Worm (Caenorhabditis elegans) whole organism, L3 larva: ENCODE measurements around the gene F21G4.6.
A peak's percentile ranks its signal among the peaks of the same experiment; 100 is the strongest.

Source experiments
- ZK546.5 ChIP-seq: sonication (generic microtip); optimal IDR thresholded peaks from 2 replicates; lab custom pipeline; 2017; ENCODE audit warnings: missing biosample characterization, missing genetic modification characterization
- ama-1 ChIP-seq: fragments of 150-350 bp; optimal IDR thresholded peaks from 2 replicates; lab custom pipeline; 2018
- ceh-28 ChIP-seq: fragments of 150-350 bp; optimal IDR thresholded peaks from 2 replicates; lab custom pipeline; 2014; ENCODE audit warnings: missing biosample characterization, missing genetic modification reagents, missing genetic modification characterization
- ceh-82 ChIP-seq: fragments of 150-350 bp; optimal IDR thresholded peaks from 2 replicates; lab custom pipeline; 2014; ENCODE audit warnings: missing biosample characterization, missing genetic modification characterization
- ceh-9 ChIP-seq: sonication (generic microtip); optimal IDR thresholded peaks from 2 replicates; lab custom pipeline; 2018; ENCODE audit warnings: missing biosample characterization, missing genetic modification characterization
- egl-5 ChIP-seq: fragments of 150-350 bp; optimal IDR thresholded peaks from 2 replicates; lab custom pipeline; 2017; ENCODE audit warnings: missing biosample characterization, missing genetic modification reagents, missing genetic modification characterization, inconsistent platforms
- elt-2 ChIP-seq: sonication (generic microtip); optimal IDR thresholded peaks from 2 replicates; lab custom pipeline; 2016; ENCODE audit warnings: missing genetic modification reagents, mild to moderate bottlenecking, missing genetic modification characterization, missing compliant biosample characterization
- eor-1 ChIP-seq, 2 experiments: fragments of 150-350 bp; optimal IDR thresholded peaks; 2 replicates each; lab custom pipeline; 2014 to 2018; ENCODE audit warnings: missing biosample characterization in 2 of 2, missing genetic modification characterization in 2 of 2
- fkh-10 ChIP-seq: sonication (generic microtip); optimal IDR thresholded peaks from 2 replicates; lab custom pipeline; 2017; ENCODE audit warnings: missing biosample characterization, missing genetic modification reagents, missing genetic modification characterization
- lin-15B ChIP-seq: fragments of 150-350 bp; optimal IDR thresholded peaks from 2 replicates; lab custom pipeline; 2014; ENCODE audit warnings: missing biosample characterization, missing genetic modification characterization
- lin-39 ChIP-seq: fragments of 150-350 bp; optimal IDR thresholded peaks from 2 replicates; lab custom pipeline; 2018; ENCODE audit warnings: missing biosample characterization, missing genetic modification reagents, missing genetic modification characterization
- lsy-12 ChIP-seq: sonication (generic microtip); optimal IDR thresholded peaks from 2 replicates; lab custom pipeline; 2016; ENCODE audit warnings: mild to moderate bottlenecking, missing genetic modification characterization, missing compliant biosample characterization
- mdl-1 ChIP-seq: fragments of 150-350 bp; optimal IDR thresholded peaks from 2 replicates; lab custom pipeline; 2014; ENCODE audit warnings: missing biosample characterization, missing genetic modification characterization
- mml-1 ChIP-seq: fragments of 150-350 bp; sonication (generic microtip); optimal IDR thresholded peaks from 3 replicates; lab custom pipeline; 2014; ENCODE audit warnings: missing biosample characterization, missing genetic modification characterization
- nfya-1 ChIP-seq: sonication (generic microtip); optimal IDR thresholded peaks from 2 replicates; lab custom pipeline; 2017; ENCODE audit warnings: missing genetic modification characterization, mild to moderate bottlenecking, missing compliant biosample characterization, antibody characterized with exemption, moderate library complexity; ENCODE audit not compliant: insufficient read depth
- nhr-11 ChIP-seq: fragments of 150-350 bp; optimal IDR thresholded peaks from 2 replicates; lab custom pipeline; 2014; ENCODE audit warnings: missing biosample characterization, missing genetic modification characterization
- nhr-23 ChIP-seq: fragments of 150-350 bp; optimal IDR thresholded peaks from 2 replicates; lab custom pipeline; 2014; ENCODE audit warnings: missing biosample characterization, missing genetic modification reagents, missing genetic modification characterization
- nhr-237 ChIP-seq: fragments of 150-350 bp; optimal IDR thresholded peaks from 2 replicates; lab custom pipeline; 2014; ENCODE audit warnings: missing biosample characterization, missing genetic modification characterization
- nhr-25 ChIP-seq: sonication (generic microtip); optimal IDR thresholded peaks from 2 replicates; lab custom pipeline; 2017; ENCODE audit warnings: missing biosample characterization, missing genetic modification characterization
- nhr-28 ChIP-seq: fragments of 150-350 bp; optimal IDR thresholded peaks from 2 replicates; lab custom pipeline; 2014; ENCODE audit warnings: missing biosample characterization, missing genetic modification characterization
- nhr-43 ChIP-seq: sonication (generic microtip); optimal IDR thresholded peaks from 2 replicates; lab custom pipeline; 2016; ENCODE audit warnings: mild to moderate bottlenecking, missing genetic modification characterization, missing compliant biosample characterization; ENCODE audit not compliant: poor library complexity, severe bottlenecking
- nhr-67 ChIP-seq: fragments of 150-350 bp; optimal IDR thresholded peaks from 2 replicates; lab custom pipeline; 2014; ENCODE audit warnings: missing biosample characterization, missing genetic modification characterization
- nhr-76 ChIP-seq: fragments of 150-350 bp; sonication (generic microtip); optimal IDR thresholded peaks from 5 replicates; lab custom pipeline; 2014; ENCODE audit warnings: missing biosample characterization, missing genetic modification characterization
- nhr-77 ChIP-seq: fragments of 150-350 bp; optimal IDR thresholded peaks from 2 replicates; lab custom pipeline; 2014; ENCODE audit warnings: missing biosample characterization, missing genetic modification characterization
- pha-4 ChIP-seq: fragments of 150-350 bp; optimal IDR thresholded peaks from 2 replicates; lab custom pipeline; 2014; ENCODE audit warnings: missing biosample characterization, missing genetic modification reagents, missing genetic modification characterization
- pqm-1 ChIP-seq: fragments of 150-350 bp; optimal IDR thresholded peaks from 2 replicates; lab custom pipeline; 2017; ENCODE audit warnings: missing biosample characterization, missing genetic modification characterization, inconsistent platforms
- sea-2 ChIP-seq: fragments of 150-350 bp; sonication (generic microtip); optimal IDR thresholded peaks from 4 replicates; lab custom pipeline; 2014; ENCODE audit warnings: missing biosample characterization, missing genetic modification reagents, missing genetic modification characterization
- skn-1 ChIP-seq: fragments of 150-350 bp; optimal IDR thresholded peaks from 2 replicates; lab custom pipeline; 2014; ENCODE audit warnings: missing biosample characterization, missing genetic modification characterization
- snpc-4 ChIP-seq: fragments of 150-350 bp; optimal IDR thresholded peaks from 2 replicates; lab custom pipeline; 2014; ENCODE audit warnings: missing biosample characterization, missing genetic modification characterization
- tbx-2 ChIP-seq: sonication (generic microtip); optimal IDR thresholded peaks from 2 replicates; lab custom pipeline; 2016; ENCODE audit warnings: mild to moderate bottlenecking, missing genetic modification characterization, missing compliant biosample characterization
- unc-39 ChIP-seq: sonication (generic microtip); optimal IDR thresholded peaks from 4 replicates; lab custom pipeline; 2017; ENCODE audit warnings: missing biosample characterization, missing genetic modification characterization
- zag-1 ChIP-seq: fragments of 150-350 bp; optimal IDR thresholded peaks from 2 replicates; lab custom pipeline; 2014; ENCODE audit warnings: missing biosample characterization, missing genetic modification characterization
- ztf-11 ChIP-seq: fragments of 150-350 bp; optimal IDR thresholded peaks from 2 replicates; lab custom pipeline; 2014; ENCODE audit warnings: missing biosample characterization, missing genetic modification characterization
- ztf-4 ChIP-seq: fragments of 150-350 bp; optimal IDR thresholded peaks from 2 replicates; lab custom pipeline; 2014; ENCODE audit warnings: missing biosample characterization, missing genetic modification characterization

Gene F21G4.6

ce11 chrX:9940524-9940923 lies 23.3 kb upstream of the F21G4.6 start:
- TF ChIP-seq elt-2 (tag; lab: Kevin White, UChicago) = no peak
- peak; percentile 74 for TF ChIP-seq pha-4

- no peak for TF ChIP-seq nhr-77
- peak; percentile 7 for TF ChIP-seq pha-4
- TF ChIP-seq pqm-1 (tag; lab: Kevin White, UChicago) = no peak
- TF ChIP-seq nhr-237 = no peak
- no peak for TF ChIP-seq ceh-9
- TF ChIP-seq ztf-4 (tag; lab: Kevin White, UChicago) = no peak
- no peak for TF ChIP-seq sea-2
- no peak for TF ChIP-seq fkh-10 (GFP tag; lab: Kevin White, UChicago)
- TF ChIP-seq elt-2 (tag; lab: Kevin White, UChicago) = peak; percentile 2
- TF ChIP-seq ztf-11 (tag; lab: Kevin White, UChicago) = no peak
- TF ChIP-seq ZK546.5 = no peak
- TF ChIP-seq skn-1 (tag; lab: Kevin White, UChicago) = no peak
Measured at ce11 chrX:9938537-9938936, 21.3 kb upstream of the F21G4.6 start, which contains the start of the genes C17G1.5 and C17G1.14. TSS of gene C17G1.5 (plus strand) at chrX:9938802. TSS of gene C17G1.14 (plus strand) at chrX:9938813.

ce11 chrX:9938091-9938490 lies 20.8 kb upstream of the F21G4.6 start:
- TF ChIP-seq lin-39 (no peak), ztf-4 (tag; lab: Kevin White, UChicago) (no peak), fkh-10 (GFP tag; lab: Kevin White, UChicago) (no peak), nhr-67 (tag; lab: Kevin White, UChicago) (no peak), mml-1 (no peak), tbx-2 (tag; lab: Kevin White, UChicago) (no peak), nhr-28 (no peak), pqm-1 (tag; lab: Kevin White, UChicago) (no peak), pha-4 (no peak), nhr-77 (no peak), lsy-12 (tag; lab: Kevin White, UChicago) (no peak), lin-15B (tag; lab: Kevin White, UChicago) (no peak), mdl-1 (tag; lab: Kevin White, UChicago) (no peak), egl-5 (tag; lab: Kevin White, UChicago) (peak; percentile 45), eor-1 (tag; optimal IDR thresholded peaks at IDR 0.05; lab: Kevin White, UChicago) (no peak), elt-2 (tag; lab: Kevin White, UChicago) (no peak), ceh-28 (no peak), nhr-25 (tag; lab: Kevin White, UChicago) (peak; percentile 73), ama-1 (lab: Kevin White, UChicago) (no peak), unc-39 (tag; lab: Kevin White, UChicago) (no peak), zag-1 (tag; lab: Kevin White, UChicago) (no peak), nhr-43 (tag; lab: Kevin White, UChicago) (peak; percentile 20), nhr-23 (peak; percentile 34), ZK546.5 (no peak), nfya-1 (tag; lab: Kevin White, UChicago) (no peak), nhr-11 (tag; lab: Kevin White, UChicago) (no peak), ceh-82 (tag; lab: Kevin White, UChicago) (no peak)
- TF ChIP-seq, all 47 proteins: peak for 4

ce11 chrX:9934009-9934323 lies 16.7 kb upstream of the F21G4.6 start:
- TF ChIP-seq lin-15B (tag; lab: Kevin White, UChicago) = no peak
- peak; percentile 23 for TF ChIP-seq pha-4
- peak; percentile 67 for TF ChIP-seq elt-2 (tag; lab: Kevin White, UChicago)
- TF ChIP-seq pqm-1 (tag; lab: Kevin White, UChicago) = peak; percentile 52

ce11 chrX:9933291-9934008 lies 16.2 kb upstream of the F21G4.6 start:
- TF ChIP-seq lsy-12 (tag; lab: Kevin White, UChicago) (no peak), nhr-11 (tag; lab: Kevin White, UChicago) (no peak), zag-1 (tag; lab: Kevin White, UChicago) (no peak), snpc-4 (tag; lab: Kevin White, UChicago) (no peak), nhr-76 (tag; lab: Kevin White, UChicago) (no peak), nfya-1 (tag; lab: Kevin White, UChicago) (no peak), ama-1 (lab: Kevin White, UChicago) (peak; percentile 33)
